Worm (Caenorhabditis elegans): ENCODE data around the gene F58D2.3.

Gene F58D2.3

DNA sequence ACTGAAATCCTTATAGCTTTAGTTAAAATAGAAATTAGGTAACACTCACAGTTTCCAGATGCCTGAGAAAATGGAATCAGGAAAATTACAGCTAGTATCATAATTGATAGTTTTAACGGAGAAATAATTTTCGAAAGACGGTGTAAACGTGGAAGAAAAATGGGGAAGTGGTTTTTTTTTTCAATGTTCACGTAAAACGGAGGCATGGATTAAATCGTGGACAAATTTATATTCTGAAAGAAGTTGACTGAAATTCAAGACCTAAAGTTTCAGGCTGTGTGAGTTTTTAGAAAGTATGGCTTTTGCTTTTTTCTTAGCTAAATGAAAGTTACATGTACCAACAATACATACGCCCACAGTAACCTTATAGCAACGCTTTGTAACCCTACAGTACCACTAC, 38.4 kb downstream of the F58D2.3 start, which contains the start of gene spe-43:
spe-43 (minus strand) TSS at position 101 of the 400 bp plus-strand sequence.
- TF ChIP-seq nhr-25 (tag; optimal IDR thresholded peaks at IDR 0.05) (no peak), nhr-10 (tag; optimal IDR thresholded peaks at IDR 0.05) (no peak), mbf-1 (tag; optimal IDR thresholded peaks at IDR 0.05) (no peak)
